Worm (Caenorhabditis elegans) whole organism, L4 larva: ENCODE results near the gene mep-1.

ENCODE experiments used
- F37D6.2 ChIP-seq: sonication (generic microtip); optimal IDR thresholded peaks from 2 replicates; lab custom pipeline; 2016; ENCODE audit warnings: mild to moderate bottlenecking, missing genetic modification characterization, missing compliant biosample characterization
- F49E8.2 ChIP-seq: sonication (generic microtip); optimal IDR thresholded peaks from 2 replicates; lab custom pipeline; 2016; ENCODE audit warnings: missing compliant biosample characterization, mild to moderate bottlenecking, missing genetic modification characterization, borderline replicate concordance
- R02D3.7 ChIP-seq: fragments of 150-350 bp; sonication (generic microtip); optimal IDR thresholded peaks from 3 replicates; lab custom pipeline; 2014; ENCODE audit warnings: missing biosample characterization, missing genetic modification characterization
- T20F7.1 ChIP-seq: fragments of 200-800 bp; sonication (Bioruptor generic); optimal IDR thresholded peaks from 2 replicates; lab custom pipeline; 2018; ENCODE audit warnings: mild to moderate bottlenecking, missing genetic modification characterization, missing compliant biosample characterization
- T26A8.4 ChIP-seq: fragments of 200-800 bp; sonication (Bioruptor generic); IDR thresholded peaks from 2 replicates; pipeline ENCODE4 v1.3.6; 2022; ENCODE audit warnings: missing genetic modification characterization, missing compliant biosample characterization
- Y105C5A.15 ChIP-seq: fragments of 200-800 bp; sonication (Bioruptor generic); IDR thresholded peaks from 2 replicates; pipeline ENCODE4 v1.3.6; 2022; ENCODE audit warnings: missing genetic modification characterization, missing compliant biosample characterization
- Y48G9A.11 ChIP-seq: fragments of 200-800 bp; sonication (Bioruptor generic); IDR thresholded peaks from 2 replicates; pipeline ENCODE4 v1.3.6; 2022; ENCODE audit warnings: missing genetic modification reagents, missing genetic modification characterization, missing compliant biosample characterization
- Y5F2A.4 ChIP-seq: fragments of 200-800 bp; sonication (Bioruptor generic); optimal IDR thresholded peaks from 2 replicates; lab custom pipeline; 2018; ENCODE audit warnings: mild to moderate bottlenecking, missing genetic modification characterization, missing compliant biosample characterization
- aly-2 ChIP-seq: sonication (generic microtip); optimal IDR thresholded peaks from 2 replicates; lab custom pipeline; 2018; ENCODE audit warnings: missing biosample characterization, missing genetic modification characterization
- arid-1 ChIP-seq: fragments of 200-800 bp; sonication (Bioruptor generic); conservative IDR thresholded peaks from 2 replicates; pipeline ENCODE4 v1.3.6; 2022; ENCODE audit warnings: missing genetic modification reagents, missing genetic modification characterization, missing compliant biosample characterization
- ceh-20 ChIP-seq: fragments of 200-800 bp; sonication (Bioruptor generic); IDR thresholded peaks from 2 replicates; pipeline ENCODE4 v1.3.6; 2022; ENCODE audit warnings: missing genetic modification reagents, missing genetic modification characterization, missing compliant biosample characterization
- ceh-62 ChIP-seq: sonication (generic microtip); optimal IDR thresholded peaks from 2 replicates; lab custom pipeline; 2017; ENCODE audit warnings: missing biosample characterization, missing genetic modification characterization
- ceh-82 ChIP-seq: sonication (generic microtip); optimal IDR thresholded peaks from 2 replicates; lab custom pipeline; 2017; ENCODE audit warnings: missing biosample characterization, missing genetic modification characterization
- daf-16 ChIP-seq, 3 experiments: sonication (generic microtip); optimal IDR thresholded peaks; 2 replicates each; lab custom pipeline; 2016 to 2017; ENCODE audit warnings: missing genetic modification characterization in 3 of 3, missing genetic modification reagents in 3 of 3, mild to moderate bottlenecking in 2 of 3, missing compliant biosample characterization in 2 of 3, missing biosample characterization in 1 of 3, moderate library complexity in 1 of 3
- daf-19 ChIP-seq: fragments of 200-800 bp; sonication (Bioruptor generic); conservative IDR thresholded peaks from 2 replicates; pipeline ENCODE4 v1.3.6; 2022; ENCODE audit warnings: missing genetic modification characterization, missing compliant biosample characterization
- dmd-6 ChIP-seq: fragments of 200-800 bp; sonication (Bioruptor generic); IDR thresholded peaks from 2 replicates; pipeline ENCODE4 v1.3.6; 2022; ENCODE audit warnings: missing genetic modification reagents, missing genetic modification characterization, missing compliant biosample characterization
- dmd-9 ChIP-seq: fragments of 200-800 bp; sonication (Bioruptor generic); IDR thresholded peaks from 2 replicates; pipeline ENCODE4 v1.3.6; 2022; ENCODE audit warnings: missing genetic modification reagents, missing genetic modification characterization, missing compliant biosample characterization
- dve-1 ChIP-seq: sonication (generic microtip); optimal IDR thresholded peaks from 2 replicates; lab custom pipeline; 2017; ENCODE audit warnings: antibody characterized with exemption, mild to moderate bottlenecking, missing genetic modification characterization, missing compliant biosample characterization; ENCODE audit not compliant: insufficient read depth
- egl-43 ChIP-seq: fragments of 200-800 bp; sonication (Bioruptor generic); IDR thresholded peaks from 2 replicates; pipeline ENCODE4 v1.3.6; 2022; ENCODE audit warnings: missing genetic modification reagents, missing genetic modification characterization, missing compliant biosample characterization
- fkh-10 ChIP-seq: fragments of 150-350 bp; optimal IDR thresholded peaks from 2 replicates; lab custom pipeline; 2014; ENCODE audit warnings: missing biosample characterization, missing genetic modification reagents, missing genetic modification characterization
- hif-1 ChIP-seq, 2 experiments: sonication (generic microtip); optimal IDR thresholded peaks; 2 replicates each; lab custom pipeline; 2016 to 2017; ENCODE audit warnings: missing compliant biosample characterization in 2 of 2, missing genetic modification characterization in 2 of 2, missing genetic modification reagents in 2 of 2, missing genotype in 2 of 2, mild to moderate bottlenecking in 1 of 2
- hmg-1.1 ChIP-seq: fragments of 200-800 bp; sonication (Bioruptor generic); IDR thresholded peaks from 2 replicates; pipeline ENCODE4 v1.3.6; 2022; ENCODE audit warnings: missing genetic modification reagents, missing genetic modification characterization, missing compliant biosample characterization
- lin-13 ChIP-seq: fragments of 150-350 bp; optimal IDR thresholded peaks from 2 replicates; lab custom pipeline; 2014; ENCODE audit warnings: missing biosample characterization, missing genetic modification reagents, missing genetic modification characterization
- lin-15B ChIP-seq: fragments of 150-350 bp; sonication (generic microtip); optimal IDR thresholded peaks from 3 replicates; lab custom pipeline; 2014; ENCODE audit warnings: missing biosample characterization, missing genetic modification characterization
- lin-29 ChIP-seq: fragments of 200-800 bp; sonication (Bioruptor generic); IDR thresholded peaks from 2 replicates; pipeline ENCODE4 v1.3.6; 2022; ENCODE audit warnings: missing genetic modification reagents, missing genetic modification characterization, missing compliant biosample characterization
- lin-38 ChIP-seq: fragments of 200-800 bp; sonication (Bioruptor generic); IDR thresholded peaks from 2 replicates; pipeline ENCODE4 v1.3.6; 2022; ENCODE audit warnings: missing genetic modification reagents, missing genetic modification characterization, missing compliant biosample characterization
- lin-39 ChIP-seq: fragments of 150-350 bp; optimal IDR thresholded peaks from 2 replicates; lab custom pipeline; 2014; ENCODE audit warnings: missing biosample characterization, missing genetic modification reagents, missing genetic modification characterization
- madf-5 ChIP-seq, 2 experiments: fragments of 200-800 bp; sonication (Bioruptor generic); IDR thresholded peaks; 2 replicates each; pipeline ENCODE4 v1.3.6; 2022; ENCODE audit warnings: missing compliant biosample characterization in 2 of 2, missing genetic modification characterization in 2 of 2
- mdl-1 ChIP-seq, 2 experiments: fragments of 150-350 bp in 1 of 2; sonication (generic microtip) in 1 of 2; optimal IDR thresholded peaks; 2 replicates each; lab custom pipeline; 2014 to 2017; ENCODE audit warnings: missing biosample characterization in 2 of 2, missing genetic modification characterization in 2 of 2
- mep-1 ChIP-seq: fragments of 150-350 bp; sonication (generic microtip); optimal IDR thresholded peaks from 3 replicates; lab custom pipeline; 2014; ENCODE audit warnings: missing biosample characterization, missing genetic modification characterization
- nhr-10 ChIP-seq: fragments of 150-350 bp; optimal IDR thresholded peaks from 2 replicates; lab custom pipeline; 2014; ENCODE audit warnings: missing biosample characterization, missing genetic modification characterization
- nhr-102 ChIP-seq: sonication (generic microtip); optimal IDR thresholded peaks from 2 replicates; lab custom pipeline; 2016; ENCODE audit warnings: mild to moderate bottlenecking, missing genetic modification characterization, moderate library complexity, missing compliant biosample characterization
- nhr-41 ChIP-seq: fragments of 200-800 bp; sonication (Bioruptor generic); IDR thresholded peaks from 2 replicates; pipeline ENCODE4 v1.3.6; 2022; ENCODE audit warnings: missing genetic modification reagents, missing genetic modification characterization, missing compliant biosample characterization
- nhr-48 ChIP-seq: sonication (generic microtip); optimal IDR thresholded peaks from 2 replicates; lab custom pipeline; 2016; ENCODE audit warnings: mild to moderate bottlenecking, missing genetic modification characterization, missing compliant biosample characterization
- nhr-6 ChIP-seq: fragments of 150-350 bp; optimal IDR thresholded peaks from 2 replicates; lab custom pipeline; 2014; ENCODE audit warnings: missing biosample characterization, missing genetic modification characterization
- nhr-76 ChIP-seq: fragments of 150-350 bp; optimal IDR thresholded peaks from 2 replicates; lab custom pipeline; 2014; ENCODE audit warnings: missing biosample characterization, missing genetic modification characterization
- nhr-77 ChIP-seq: fragments of 150-350 bp; optimal IDR thresholded peaks from 2 replicates; lab custom pipeline; 2014; ENCODE audit warnings: missing biosample characterization, missing genetic modification characterization
- pha-4 ChIP-seq, 2 experiments: fragments of 150-350 bp in 1 of 2; fragments of 200-800 bp in 1 of 2; sonication (Bioruptor generic) in 1 of 2; IDR thresholded peaks in 1 of 2; optimal IDR thresholded peaks in 1 of 2; 2 replicates each; pipeline versions ENCODE4 v1.3.6 to Lab custom; 2014 to 2022; ENCODE audit warnings: missing genetic modification characterization in 2 of 2, missing genetic modification reagents in 2 of 2, missing biosample characterization in 1 of 2, missing compliant biosample characterization in 1 of 2
- php-3 ChIP-seq: fragments of 200-800 bp; sonication (Bioruptor generic); IDR thresholded peaks from 2 replicates; pipeline ENCODE4 v1.3.6; 2022; ENCODE audit warnings: missing genetic modification reagents, missing genetic modification characterization, missing compliant biosample characterization
- pqm-1 ChIP-seq: sonication (generic microtip); optimal IDR thresholded peaks from 2 replicates; lab custom pipeline; 2017; ENCODE audit warnings: missing biosample characterization, missing genetic modification characterization
- set-16 ChIP-seq: fragments of 200-800 bp; sonication (Bioruptor generic); IDR thresholded peaks from 2 replicates; pipeline ENCODE4 v1.3.6; 2022; ENCODE audit warnings: missing genetic modification reagents, missing genetic modification characterization, missing compliant biosample characterization
- spr-1 ChIP-seq: sonication (generic microtip); optimal IDR thresholded peaks from 2 replicates; lab custom pipeline; 2016; ENCODE audit warnings: mild to moderate bottlenecking, missing genetic modification characterization, missing compliant biosample characterization
- spr-3 ChIP-seq: fragments of 200-800 bp; sonication (Bioruptor generic); optimal IDR thresholded peaks from 2 replicates; lab custom pipeline; 2018; ENCODE audit warnings: mild to moderate bottlenecking, missing genetic modification characterization, missing compliant biosample characterization
- tag-97 ChIP-seq: fragments of 200-800 bp; sonication (Bioruptor generic); IDR thresholded peaks from 2 replicates; pipeline ENCODE4 v1.3.6; 2022; ENCODE audit warnings: missing genetic modification characterization, missing compliant biosample characterization
- tra-1 ChIP-seq: fragments of 200-800 bp; sonication (Bioruptor generic); IDR thresholded peaks from 2 replicates; pipeline ENCODE4 v1.3.6; 2022; ENCODE audit warnings: missing genetic modification reagents, missing genetic modification characterization, missing compliant biosample characterization
- vab-7 ChIP-seq: fragments of 200-800 bp; sonication (Bioruptor generic); IDR thresholded peaks from 2 replicates; pipeline ENCODE4 v1.3.6; 2022; ENCODE audit warnings: missing genetic modification reagents, missing genetic modification characterization, missing compliant biosample characterization
- zag-1 ChIP-seq: fragments of 150-350 bp; optimal IDR thresholded peaks from 2 replicates; lab custom pipeline; 2014; ENCODE audit warnings: missing biosample characterization, missing genetic modification characterization
- zfp-2 ChIP-seq: sonication (generic microtip); optimal IDR thresholded peaks from 2 replicates; lab custom pipeline; 2016; ENCODE audit warnings: mild to moderate bottlenecking, missing genetic modification characterization, missing compliant biosample characterization
- zfp-3 ChIP-seq: fragments of 200-800 bp; sonication (Bioruptor generic); conservative IDR thresholded peaks from 2 replicates; pipeline ENCODE4 v1.3.6; 2022; ENCODE audit warnings: missing genetic modification reagents, missing genetic modification characterization, missing compliant biosample characterization
- zip-2 ChIP-seq: fragments of 150-350 bp; optimal IDR thresholded peaks from 2 replicates; lab custom pipeline; 2014; ENCODE audit warnings: missing biosample characterization, missing genetic modification characterization
- ztf-11 ChIP-seq: fragments of 150-350 bp; optimal IDR thresholded peaks from 2 replicates; lab custom pipeline; 2014; ENCODE audit warnings: missing biosample characterization, missing genetic modification characterization

The mep-1 gene

DNA sequence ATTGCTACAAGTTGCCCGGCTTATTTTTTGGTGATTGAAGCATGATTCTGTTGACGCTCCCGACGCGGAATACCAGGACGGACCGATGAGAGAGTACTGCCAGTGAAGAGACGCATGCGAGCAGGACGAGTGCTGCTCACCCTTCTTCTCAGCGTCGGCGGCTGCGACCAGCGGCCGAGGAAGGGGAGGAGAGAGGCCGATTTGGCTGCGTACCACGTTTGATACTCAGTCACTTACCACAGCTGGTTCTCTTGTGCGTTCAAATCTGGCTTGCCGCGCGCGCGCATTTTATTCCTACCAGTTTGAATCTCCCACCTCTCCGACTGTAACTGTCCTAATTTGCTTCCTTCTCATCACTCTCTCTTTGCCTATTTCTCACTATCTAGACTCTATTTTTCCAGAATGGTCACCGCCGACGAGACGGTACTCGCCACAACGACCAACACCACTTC, at the start of gene mep-1:
Gene mep-1 (plus strand): TSS at position 402 of the 452 bp plus-strand sequence.
- peak; percentile 19 for TF ChIP-seq dmd-6 (GFP tag; lab: Robert Waterston, UW)
- peak; percentile 62 for TF ChIP-seq T20F7.1 (GFP tag; lab: Kevin White, UChicago)
- peak; percentile 12 for TF ChIP-seq nhr-77 (tag; lab: Kevin White, UChicago)
- TF ChIP-seq ztf-11: no peak
- peak; percentile 83 for TF ChIP-seq nhr-6 (tag; lab: Kevin White, UChicago)
- peak in 1 of 2 experiments; percentile 14 for TF ChIP-seq hif-1 (tag; optimal IDR thresholded peaks at IDR 0.05; lab: Kevin White, UChicago)
- peak; percentile 66 for TF ChIP-seq lin-38 (GFP tag; lab: Robert Waterston, UW)
- 0 out of 2 replicates have a peak, but pooled peaks have one; percentile 24 for TF ChIP-seq arid-1 (GFP tag; lab: Robert Waterston, UW)
- no peak for TF ChIP-seq zfp-3 (GFP tag; lab: Robert Waterston, UW)
- TF ChIP-seq lin-29 (GFP tag; lab: Robert Waterston, UW): no peak
- peak; percentile 67 for TF ChIP-seq egl-43 (GFP tag; lab: Robert Waterston, UW)
- TF ChIP-seq madf-5 (GFP tag; IDR thresholded peaks at IDR 0.05; lab: Robert Waterston, UW): no peak
- peak; percentile 97 for TF ChIP-seq mep-1 (tag; lab: Kevin White, UChicago)
- TF ChIP-seq tag-97 (GFP tag; lab: Robert Waterston, UW): no peak
- TF ChIP-seq ceh-20 (GFP tag; lab: Robert Waterston, UW): no peak
- TF ChIP-seq zag-1 (tag; lab: Kevin White, UChicago): no peak
- TF ChIP-seq spr-1 (tag; lab: Kevin White, UChicago): no peak
- TF ChIP-seq F49E8.2: no peak
- peak; percentile 84 for TF ChIP-seq hmg-1.1 (GFP tag; lab: Robert Waterston, UW)
- no peak for TF ChIP-seq tra-1 (GFP tag; lab: Robert Waterston, UW)
- TF ChIP-seq nhr-10 (tag; lab: Kevin White, UChicago): no peak
- TF ChIP-seq daf-19 (GFP tag; lab: Robert Waterston, UW): no peak
- no peak for TF ChIP-seq aly-2 (tag; lab: Kevin White, UChicago)
- 0 out of 2 replicates have a peak, but pooled peaks have one; percentile 55 for TF ChIP-seq vab-7 (GFP tag; lab: Robert Waterston, UW)
- TF ChIP-seq zip-2 (tag; lab: Kevin White, UChicago): no peak
- peak; percentile 5 for TF ChIP-seq R02D3.7 (tag; lab: Kevin White, UChicago)
- peak; percentile 58 for TF ChIP-seq pha-4 (GFP tag; IDR thresholded peaks at IDR 0.05; lab: Robert Waterston, UW)
- no peak for TF ChIP-seq pha-4 (tag; optimal IDR thresholded peaks at IDR 0.05; lab: Kevin White, UChicago)
- TF ChIP-seq T26A8.4 (GFP tag; lab: Robert Waterston, UW): peak; percentile 57
- no peak for TF ChIP-seq lin-39
- no peak for TF ChIP-seq daf-16 (GFP tag; optimal IDR thresholded peaks at IDR 0.05; lab: Kevin White, UChicago)
- TF ChIP-seq daf-16 (tag; optimal IDR thresholded peaks at IDR 0.05; lab: Kevin White, UChicago): no peak
- no peak for TF ChIP-seq Y105C5A.15 (GFP tag; lab: Robert Waterston, UW)
- TF ChIP-seq php-3 (GFP tag; lab: Robert Waterston, UW): no peak
- no peak for TF ChIP-seq zfp-2 (tag; lab: Kevin White, UChicago)
- TF ChIP-seq ceh-62 (tag; lab: Kevin White, UChicago): no peak
- TF ChIP-seq nhr-41 (GFP tag; lab: Robert Waterston, UW): no peak
- TF ChIP-seq fkh-10 (GFP tag; lab: Kevin White, UChicago): peak; percentile 4
- TF ChIP-seq lin-15B (tag; lab: Kevin White, UChicago): no peak
- no peak for TF ChIP-seq nhr-48
- TF ChIP-seq ceh-82 (tag; lab: Kevin White, UChicago): no peak
- peak; percentile 6 for TF ChIP-seq dve-1
- TF ChIP-seq Y48G9A.11 (GFP tag; lab: Robert Waterston, UW): no peak
- TF ChIP-seq pqm-1: no peak
- no peak for TF ChIP-seq nhr-102 (tag; lab: Kevin White, UChicago)
- no peak for TF ChIP-seq nhr-76 (tag; lab: Kevin White, UChicago)
- peak; percentile 98 for TF ChIP-seq set-16 (GFP tag; lab: Robert Waterston, UW)
- peak; percentile 51 for TF ChIP-seq lin-13
- TF ChIP-seq Y5F2A.4: no peak
- TF ChIP-seq dmd-9 (GFP tag; lab: Robert Waterston, UW): peak; percentile 58; the same call in 1 of the 2 replicates
- TF ChIP-seq F37D6.2 (tag; lab: Kevin White, UChicago): peak; percentile 74
- peak in 1 of 2 experiments; percentile 73 for TF ChIP-seq mdl-1 (tag; optimal IDR thresholded peaks at IDR 0.05; lab: Kevin White, UChicago)
- no peak for TF ChIP-seq spr-3 (GFP tag; lab: Kevin White, UChicago)
